Worm (Caenorhabditis elegans): ENCODE results near the gene arl-8.

arl-8 gene

ce11 chrIV:14763938-14764718 lies 33.8 kb upstream of the arl-8 start:
- TF ChIP-seq dmd-4 (tag; optimal IDR thresholded peaks at IDR 0.05) (no peak), aly-2 (tag; optimal IDR thresholded peaks at IDR 0.05) (no peak), ama-1 (optimal IDR thresholded peaks at IDR 0.05) (peak; percentile 81), ztf-4 (tag; optimal IDR thresholded peaks at IDR 0.05) (peak; percentile 39), sma-9 (GFP tag; optimal IDR thresholded peaks at IDR 0.05) (no peak), sma-9 (tag; optimal IDR thresholded peaks at IDR 0.05) (no peak), nhr-237 (tag; optimal IDR thresholded peaks at IDR 0.05) (no peak), blmp-1 (tag; optimal IDR thresholded peaks at IDR 0.05; ENCODE audit: insufficient read depth) (no peak), lsy-2 (tag; optimal IDR thresholded peaks at IDR 0.05) (peak in 1 of 2 experiments; percentile 28), lin-11 (tag; optimal IDR thresholded peaks at IDR 0.05) (no peak)

- TF ChIP-seq alr-1 (tag; optimal IDR thresholded peaks at IDR 0.05): no peak
- TF ChIP-seq ztf-11 (tag; optimal IDR thresholded peaks at IDR 0.05): no peak
- TF ChIP-seq snpc-4 (tag; optimal IDR thresholded peaks at IDR 0.05): peak; percentile 34
- peak; percentile 8 for TF ChIP-seq sma-3 (GFP tag; optimal IDR thresholded peaks at IDR 0.05)
- TF ChIP-seq zag-1 (tag; optimal IDR thresholded peaks at IDR 0.05): no peak
Observed at ce11 chrIV:14764719-14765173, 33.2 kb upstream of the arl-8 start.

DNA sequence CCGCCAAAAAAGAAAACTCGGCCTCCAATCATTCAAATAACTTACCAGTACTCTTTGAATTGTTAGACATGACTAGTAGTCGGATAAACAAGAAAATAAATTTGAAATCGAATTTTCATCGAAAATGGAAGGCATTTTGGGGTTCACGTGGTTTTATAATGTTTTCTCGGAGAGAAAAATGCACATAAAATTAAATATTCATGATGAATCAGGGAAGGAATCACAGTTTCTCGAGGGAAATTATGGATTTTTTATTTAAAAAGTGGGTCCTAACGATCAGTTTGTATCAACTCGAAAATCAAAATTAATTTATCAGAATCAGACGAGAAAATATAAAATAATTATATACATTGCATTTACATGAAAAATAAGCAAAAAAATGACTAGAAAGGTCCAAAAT lies 32.6 kb upstream of the arl-8 start, which contains the start of gene Y57G11C.5:
Gene Y57G11C.5, minus strand, starts transcription at position 101 of the 400 bp plus-strand sequence.
- TF ChIP-seq snpc-4 (tag; optimal IDR thresholded peaks at IDR 0.05) (no peak), Y55F3AM.14 (GFP tag; optimal IDR thresholded peaks at IDR 0.05) (no peak), F13H6.1 (tag; optimal IDR thresholded peaks at IDR 0.05) (no peak), ztf-11 (tag; optimal IDR thresholded peaks at IDR 0.05) (no peak), lin-39 (tag; optimal IDR thresholded peaks at IDR 0.05) (no peak), nhr-11 (tag; optimal IDR thresholded peaks at IDR 0.05) (no peak), lin-13 (GFP tag; optimal IDR thresholded peaks at IDR 0.05) (no peak), gmeb-1 (tag; optimal IDR thresholded peaks at IDR 0.05) (no peak), sma-3 (GFP tag; optimal IDR thresholded peaks at IDR 0.05) (no peak), elt-1 (tag; optimal IDR thresholded peaks at IDR 0.05) (no peak), alr-1 (tag; optimal IDR thresholded peaks at IDR 0.05) (no peak), ceh-82 (tag; optimal IDR thresholded peaks at IDR 0.05) (no peak)

DNA sequence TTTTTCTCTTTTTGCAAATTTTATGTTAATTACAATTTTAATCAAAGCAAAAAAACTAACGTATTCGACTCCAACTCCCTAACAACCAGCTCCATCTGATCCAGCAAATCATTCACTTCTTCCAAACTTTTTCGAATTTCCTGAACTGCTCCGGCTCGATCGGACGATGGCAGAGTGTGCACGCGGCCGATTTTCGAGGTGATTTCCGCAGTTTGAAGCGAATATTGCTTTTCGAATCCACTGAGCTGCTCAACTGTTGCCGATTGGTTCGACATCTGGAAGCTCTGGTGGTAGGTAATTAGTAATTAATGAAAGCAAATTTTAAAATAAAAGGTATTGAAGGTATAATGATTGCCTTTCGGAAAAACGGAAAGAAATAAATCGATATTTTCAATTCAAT lies 31.6 kb upstream of the arl-8 start, which contains the start of gene vti-1:
Gene vti-1, minus strand, starts transcription at position 284 of the 400 bp plus-strand sequence.
- TF ChIP-seq dmd-4 (tag; optimal IDR thresholded peaks at IDR 0.05) (no peak), ceh-16 (tag; optimal IDR thresholded peaks at IDR 0.05) (no peak), C34F6.9 (tag; optimal IDR thresholded peaks at IDR 0.05) (no peak), ama-1 (optimal IDR thresholded peaks at IDR 0.05) (no peak), nhr-10 (tag; optimal IDR thresholded peaks at IDR 0.05) (no peak), nhr-237 (tag; optimal IDR thresholded peaks at IDR 0.05) (no peak), nhr-11 (tag; optimal IDR thresholded peaks at IDR 0.05) (no peak), nhr-6 (tag; optimal IDR thresholded peaks at IDR 0.05) (no peak), ztf-4 (tag; optimal IDR thresholded peaks at IDR 0.05) (no peak), elt-3 (tag; optimal IDR thresholded peaks at IDR 0.05) (no peak)

ce11 chrIV:14767693-14768251 lies 30.2 kb upstream of the arl-8 start, which contains the start of the genes mrps-7 and Y57G11C.3:
mrps-7 (minus strand) TSS chrIV:14767730.
Y57G11C.3 (plus strand) TSS chrIV:14768201.
- TF ChIP-seq mab-5 (tag; optimal IDR thresholded peaks at IDR 0.05) (peak; percentile 91), nhr-10 (tag; optimal IDR thresholded peaks at IDR 0.05) (peak; percentile 47), nhr-6 (tag; optimal IDR thresholded peaks at IDR 0.05) (peak; percentile 90), gmeb-1 (tag; optimal IDR thresholded peaks at IDR 0.05) (peak; percentile 91), nhr-23 (tag; optimal IDR thresholded peaks at IDR 0.05) (no peak), nhr-12 (tag; optimal IDR thresholded peaks at IDR 0.05) (no peak), lin-13 (GFP tag; optimal IDR thresholded peaks at IDR 0.05) (peak; percentile 93), nhr-237 (tag; optimal IDR thresholded peaks at IDR 0.05) (no peak), nhr-21 (tag; optimal IDR thresholded peaks at IDR 0.05) (peak; percentile 93), unc-55 (GFP tag; optimal IDR thresholded peaks at IDR 0.05) (peak; percentile 99), alr-1 (tag; optimal IDR thresholded peaks at IDR 0.05) (no peak), unc-62 (GFP tag; optimal IDR thresholded peaks at IDR 0.05) (no peak), skn-1 (tag; optimal IDR thresholded peaks at IDR 0.05) (no peak), ceh-82 (tag; optimal IDR thresholded peaks at IDR 0.05) (peak; percentile 63), nhr-25 (tag; optimal IDR thresholded peaks at IDR 0.05) (peak; percentile 92), sma-9 (GFP tag; optimal IDR thresholded peaks at IDR 0.05) (peak; percentile 89), sma-9 (tag; optimal IDR thresholded peaks at IDR 0.05) (no peak), snpc-4 (tag; optimal IDR thresholded peaks at IDR 0.05) (peak; percentile 83), mbf-1 (tag; optimal IDR thresholded peaks at IDR 0.05) (no peak), egl-27 (tag; optimal IDR thresholded peaks at IDR 0.05) (peak; percentile 86), lin-11 (tag; optimal IDR thresholded peaks at IDR 0.05) (peak; percentile 91), ama-1 (optimal IDR thresholded peaks at IDR 0.05) (peak; percentile 72), sem-4 (tag; optimal IDR thresholded peaks at IDR 0.05) (peak; percentile 71), lsy-2 (tag; optimal IDR thresholded peaks at IDR 0.05) (peak; percentile 91 to 95), zag-1 (tag; optimal IDR thresholded peaks at IDR 0.05) (peak; percentile 73), ceh-16 (tag; optimal IDR thresholded peaks at IDR 0.05) (peak; percentile 86), C34F6.9 (tag; optimal IDR thresholded peaks at IDR 0.05) (peak; percentile 97), F13H6.1 (tag; optimal IDR thresholded peaks at IDR 0.05) (peak; percentile 88), aly-2 (tag; optimal IDR thresholded peaks at IDR 0.05) (no peak), elt-1 (tag; optimal IDR thresholded peaks at IDR 0.05) (no peak), Y55F3AM.14 (GFP tag; optimal IDR thresholded peaks at IDR 0.05) (peak; percentile 14), peb-1 (tag; optimal IDR thresholded peaks at IDR 0.05) (no peak)

All from whole organism, L2 larva.